Worm (Caenorhabditis elegans) whole organism, L2 larva: ENCODE data around the gene C10G8.4.

Experiments used
- R02D3.7 ChIP-seq: fragments of 150-350 bp; optimal IDR thresholded peaks from 2 replicates; lab custom pipeline; 2014; ENCODE audit warnings: missing biosample characterization, missing genetic modification characterization
- aly-2 ChIP-seq: fragments of 150-350 bp; optimal IDR thresholded peaks from 2 replicates; lab custom pipeline; 2014; ENCODE audit warnings: missing biosample characterization, missing genetic modification characterization
- ama-1 ChIP-seq: fragments of 150-350 bp; optimal IDR thresholded peaks from 2 replicates; lab custom pipeline; 2018; ENCODE audit warnings: inconsistent platforms
- crh-2 ChIP-seq: sonication (generic microtip); optimal IDR thresholded peaks from 2 replicates; lab custom pipeline; 2017; ENCODE audit warnings: missing biosample characterization, missing genetic modification characterization
- elt-3 ChIP-seq: sonication (generic microtip); optimal IDR thresholded peaks from 2 replicates; lab custom pipeline; 2017; ENCODE audit warnings: missing biosample characterization, missing genetic modification characterization
- lsy-2 ChIP-seq, 2 experiments: fragments of 150-350 bp in 1 of 2; sonication (generic microtip) in 1 of 2; optimal IDR thresholded peaks; 2 replicates each; lab custom pipeline; 2014 to 2017; ENCODE audit warnings: missing biosample characterization in 2 of 2, missing genetic modification characterization in 2 of 2
- mbf-1 ChIP-seq: sonication (generic microtip); optimal IDR thresholded peaks from 2 replicates; lab custom pipeline; 2017; ENCODE audit warnings: missing biosample characterization, missing genetic modification characterization
- nhr-12 ChIP-seq: fragments of 150-350 bp; optimal IDR thresholded peaks from 2 replicates; lab custom pipeline; 2014; ENCODE audit warnings: missing biosample characterization, missing genetic modification characterization
- nhr-237 ChIP-seq: fragments of 150-350 bp; optimal IDR thresholded peaks from 2 replicates; lab custom pipeline; 2014; ENCODE audit warnings: missing biosample characterization, missing genetic modification characterization
- sma-3 ChIP-seq: sonication (generic microtip); optimal IDR thresholded peaks from 2 replicates; lab custom pipeline; 2016; ENCODE audit warnings: missing genetic modification reagents, missing genetic modification characterization, missing compliant biosample characterization
- zag-1 ChIP-seq: fragments of 150-350 bp; optimal IDR thresholded peaks from 2 replicates; lab custom pipeline; 2014; ENCODE audit warnings: missing biosample characterization, missing genetic modification characterization

DNA sequence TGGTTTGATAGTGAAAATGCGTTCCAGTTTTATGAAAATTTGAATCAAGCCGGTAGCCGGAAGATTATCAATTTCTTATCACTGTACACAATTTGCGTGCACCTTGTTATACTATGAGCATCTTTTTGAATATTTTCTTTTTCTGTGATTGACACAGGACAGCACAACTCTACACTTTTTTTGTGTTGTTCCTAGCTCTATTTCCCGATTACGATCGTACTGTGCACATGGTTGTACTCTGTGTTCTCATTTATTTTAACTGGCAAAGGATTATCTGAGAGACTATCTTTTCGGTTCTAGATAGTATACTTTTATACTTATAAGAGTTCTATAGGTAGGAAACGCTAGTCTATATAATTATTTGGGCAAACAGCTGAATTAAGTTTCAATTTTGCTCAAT is 39.7 kb upstream of the C10G8.4 start:
- TF ChIP-seq elt-3 (tag; lab: Kevin White, UChicago) (no peak), aly-2 (tag; lab: Kevin White, UChicago) (no peak), crh-2 (tag; lab: Kevin White, UChicago) (no peak), zag-1 (tag; lab: Kevin White, UChicago) (no peak), ama-1 (no peak), lsy-2 (tag; optimal IDR thresholded peaks at IDR 0.05; lab: Kevin White, UChicago) (no peak), sma-3 (GFP tag; lab: Kevin White, UChicago) (no peak), nhr-12 (tag; lab: Kevin White, UChicago) (no peak), R02D3.7 (no peak), nhr-237 (tag; lab: Kevin White, UChicago) (no peak), mbf-1 (tag; lab: Kevin White, UChicago) (no peak)
